Fruit fly (Drosophila melanogaster) whole organism, embryonic: ENCODE measurements around the gene CG12206.

ENCODE experiments used
- CG11456 ChIP-seq: fragments of 200-800 bp; sonication (Bioruptor generic); IDR thresholded peaks from 3 replicates; pipeline ENCODE4 v1.3.6; 2022; ENCODE audit warnings: missing biosample characterization, missing genetic modification characterization
- CG17568 ChIP-seq: fragments of 200-800 bp; sonication (Bioruptor generic); optimal IDR thresholded peaks from 2 replicates; lab custom pipeline; 2018; ENCODE audit warnings: missing biosample characterization, mild to moderate bottlenecking, missing genetic modification characterization, moderate library complexity
- CG33213 ChIP-seq: fragments of 200-800 bp; sonication (Bioruptor generic); optimal IDR thresholded peaks from 3 replicates; lab custom pipeline; 2016; ENCODE audit warnings: missing biosample characterization, missing genetic modification characterization
- CG3847 ChIP-seq: fragments of 200-800 bp; sonication (Bioruptor generic); IDR thresholded peaks from 2 replicates; pipeline ENCODE4 v1.3.6; 2022; ENCODE audit warnings: missing biosample characterization, missing genetic modification characterization
- CG6689 ChIP-seq: fragments of 200-800 bp; sonication (Bioruptor generic); IDR thresholded peaks from 2 replicates; pipeline ENCODE4 v1.3.6; 2022; ENCODE audit warnings: missing biosample characterization, missing genetic modification characterization
- CTCF ChIP-seq: fragments of 200-800 bp; sonication (Bioruptor generic); optimal IDR thresholded peaks from 2 replicates; lab custom pipeline; 2017; ENCODE audit warnings: missing biosample characterization, mild to moderate bottlenecking, missing genetic modification characterization, moderate library complexity
- Drgx ChIP-seq: fragments of 200-800 bp; sonication (Bioruptor generic); IDR thresholded peaks from 2 replicates; pipeline ENCODE4 v1.3.6; 2022; ENCODE audit warnings: missing biosample characterization, missing genetic modification characterization
- Ets97D ChIP-seq: fragments of 200-800 bp; sonication (Bioruptor generic); optimal IDR thresholded peaks from 3 replicates; lab custom pipeline; 2016; ENCODE audit warnings: missing biosample characterization, missing genetic modification characterization
- Med ChIP-seq: fragments of 200-800 bp; sonication (Bioruptor generic); peaks from one replicate; lab custom pipeline; 2016; ENCODE audit warnings: missing biosample characterization, missing genetic modification characterization, mild to moderate bottlenecking, inconsistent platforms, moderate library complexity
- crol ChIP-seq: fragments of 200-800 bp; sonication (Bioruptor generic); IDR thresholded peaks from 2 replicates; pipeline ENCODE4 v1.3.6; 2022; ENCODE audit warnings: missing biosample characterization, missing genetic modification characterization
- dysf ChIP-seq: fragments of 200-800 bp; sonication (Bioruptor generic); IDR thresholded peaks from 3 replicates; pipeline ENCODE4 v1.3.6; 2022; ENCODE audit warnings: missing biosample characterization, missing genetic modification characterization
- prd ChIP-seq, 3 experiments: fragments of >200 bp in 2 of 3; fragments of 200-800 bp in 1 of 3; sonication (Bioruptor generic) in 1 of 3; optimal IDR thresholded peaks in 2 of 3; IDR thresholded peaks in 1 of 3; 2 replicates in 2 of 3; 3 replicates in 1 of 3; pipeline versions ENCODE4 v1.3.6 to Lab custom; 2017 to 2022; ENCODE audit warnings: missing biosample characterization in 1 of 3, missing genetic modification characterization in 1 of 3
- sens ChIP-seq: fragments of 200-800 bp; sonication (Bioruptor generic); peaks from one replicate; lab custom pipeline; 2016; ENCODE audit warnings: missing biosample characterization, missing genetic modification characterization
- z ChIP-seq: fragments of 200-800 bp; sonication (Bioruptor generic); IDR thresholded peaks from 3 replicates; pipeline ENCODE4 v1.3.6; 2022; ENCODE audit warnings: missing biosample characterization, missing genetic modification characterization

CG12206 gene

DNA sequence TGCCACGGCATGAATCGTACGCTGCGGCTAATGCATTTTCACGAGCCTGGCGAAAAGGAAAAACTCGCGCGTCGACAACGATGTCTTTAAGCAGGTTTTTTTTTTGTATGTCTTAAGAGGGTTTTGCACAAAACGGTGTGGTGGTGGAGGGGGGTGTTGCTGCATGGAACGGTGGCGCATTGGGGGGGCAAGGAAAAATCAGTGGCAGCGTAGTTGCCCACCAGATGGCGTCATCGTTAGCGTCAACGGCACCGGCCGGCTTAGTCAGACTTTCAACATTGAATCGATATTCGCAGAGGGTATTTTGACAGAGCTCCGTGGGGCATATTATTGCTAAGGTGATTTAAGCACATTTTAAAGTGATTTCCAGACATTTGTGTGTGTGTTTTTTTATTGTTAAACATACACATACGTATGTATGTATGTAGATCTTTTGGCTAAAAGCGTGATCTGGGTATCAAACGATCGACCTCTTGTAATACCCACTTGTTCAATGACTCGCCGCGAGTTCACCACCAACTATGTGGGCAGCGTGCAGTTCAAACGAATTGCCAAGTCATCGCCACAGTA, 51.0 kb downstream of the CG12206 start:
- TF ChIP-seq CTCF: peak; percentile 83
- no peak for TF ChIP-seq CG17568 (GFP tag; lab: Kevin White, UChicago)
- TF ChIP-seq Med (GFP tag; lab: Kevin White, UChicago): peak; percentile 5
- TF ChIP-seq CG6689 (GFP tag; lab: Robert Waterston, UW): 0 out of 2 replicates have a peak, but pooled peaks have one; percentile 11
- TF ChIP-seq CG3847 (GFP tag; lab: Robert Waterston, UW): peak; percentile 15; the same call in 1 of the 2 replicates
- TF ChIP-seq Ets97D (GFP tag; lab: Kevin White, UChicago): no peak
- TF ChIP-seq dysf (GFP tag; lab: Robert Waterston, UW): 0 out of 3 replicates have a peak, but pooled peaks have one; percentile 32
- TF ChIP-seq prd (optimal IDR thresholded peaks at IDR 0.05; lab: Kevin White, UChicago): no peak
- TF ChIP-seq prd (GFP tag; IDR thresholded peaks at IDR 0.05; lab: Robert Waterston, UW): 0 out of 3 replicates have a peak, but pooled peaks have one; percentile 30
- TF ChIP-seq sens (GFP tag; lab: Kevin White, UChicago): peak; percentile 19
- TF ChIP-seq CG11456 (GFP tag; lab: Robert Waterston, UW): 0 out of 3 replicates have a peak, but pooled peaks have one; percentile 30
- TF ChIP-seq crol: peak; percentile 57
- TF ChIP-seq z (GFP tag; lab: Robert Waterston, UW): no peak
- TF ChIP-seq Drgx: peak; percentile 89
- TF ChIP-seq CG33213 (GFP tag; lab: Kevin White, UChicago): no peak
